Fruit fly (Drosophila melanogaster) Kc167 (cell line): ENCODE measurements around the gene CG45071.

Experiments
- Sin3A ChIP-seq: fragments of >200 bp; optimal IDR thresholded peaks from 2 replicates; lab custom pipeline; 2018; ENCODE audit warnings: missing external identifiers
- h ChIP-seq: fragments of >200 bp; optimal IDR thresholded peaks from 3 replicates; lab custom pipeline; 2018; ENCODE audit warnings: missing external identifiers
- insv ChIP-seq: fragments of >200 bp; optimal IDR thresholded peaks from 3 replicates; lab custom pipeline; 2018; ENCODE audit warnings: missing external identifiers
- psq ChIP-seq: fragments of >200 bp; optimal IDR thresholded peaks from 2 replicates; lab custom pipeline; 2017; ENCODE audit warnings: missing external identifiers
- ttk ChIP-seq: sonication (Bioruptor generic); optimal IDR thresholded peaks from 2 replicates; lab custom pipeline; 2017; ENCODE audit warnings: missing external identifiers

DNA sequence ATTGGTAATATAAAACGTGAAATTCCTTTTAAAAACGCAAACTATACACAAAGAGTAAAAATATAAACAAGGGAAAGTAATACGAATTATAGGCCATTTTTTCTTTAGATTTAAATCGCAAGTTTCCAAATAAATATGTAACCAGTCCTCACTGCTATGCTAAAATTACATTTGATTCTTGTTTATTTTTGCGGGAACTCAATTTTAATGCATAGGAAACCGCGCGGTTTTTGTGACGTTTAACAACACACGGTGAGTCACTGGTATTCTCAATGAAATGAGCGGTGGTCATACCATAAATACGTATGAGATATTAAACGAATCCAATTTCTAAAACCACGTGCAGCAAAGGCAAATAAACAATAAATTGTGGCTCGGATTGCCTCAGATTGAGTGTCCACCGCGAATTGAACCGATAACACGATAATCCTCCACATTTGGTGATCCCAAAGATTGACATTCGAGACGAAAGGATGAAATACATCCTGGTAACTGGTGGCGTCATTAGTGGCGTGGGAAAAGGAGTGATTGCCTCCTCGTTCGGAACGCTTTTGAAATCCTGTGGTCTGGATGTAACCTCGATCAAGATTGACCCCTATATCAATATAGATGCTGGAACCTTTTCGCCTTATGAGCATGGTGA lies 7.7 kb upstream of the CG45071 start, which contains the start of gene Ctps:
- no peak for TF ChIP-seq ttk
- no peak for TF ChIP-seq psq
- TF ChIP-seq h (lab: Kevin White, UChicago) = no peak
- TF ChIP-seq insv (lab: Kevin White, UChicago) = no peak
- no peak for TF ChIP-seq Sin3A
